Worm (Caenorhabditis elegans) whole organism, L2 larva: Measurements from ENCODE around the gene F26A1.1.
A peak's percentile ranks its signal among the peaks of the same experiment; 100 is the strongest.

Source experiments
- C34F6.9 ChIP-seq: fragments of 150-350 bp; optimal IDR thresholded peaks from 2 replicates; lab custom pipeline; 2014; ENCODE audit warnings: missing biosample characterization, missing genetic modification characterization
- F13H6.1 ChIP-seq: sonication (generic microtip); optimal IDR thresholded peaks from 2 replicates; lab custom pipeline; 2016; ENCODE audit warnings: missing genetic modification characterization, missing compliant biosample characterization
- R02D3.7 ChIP-seq: fragments of 150-350 bp; optimal IDR thresholded peaks from 2 replicates; lab custom pipeline; 2014; ENCODE audit warnings: missing biosample characterization, missing genetic modification characterization
- Y55F3AM.14 ChIP-seq: fragments of 200-800 bp; sonication (Bioruptor generic); optimal IDR thresholded peaks from 2 replicates; lab custom pipeline; 2018; ENCODE audit warnings: mild to moderate bottlenecking, missing genetic modification characterization, missing compliant biosample characterization
- ZK546.5 ChIP-seq: sonication (generic microtip); optimal IDR thresholded peaks from 2 replicates; lab custom pipeline; 2017; ENCODE audit warnings: missing biosample characterization, missing genetic modification characterization
- alr-1 ChIP-seq: fragments of 150-350 bp; optimal IDR thresholded peaks from 2 replicates; lab custom pipeline; 2014; ENCODE audit warnings: missing biosample characterization, missing genetic modification characterization
- aly-2 ChIP-seq: fragments of 150-350 bp; optimal IDR thresholded peaks from 2 replicates; lab custom pipeline; 2014; ENCODE audit warnings: missing biosample characterization, missing genetic modification characterization
- blmp-1 ChIP-seq: sonication (generic microtip); optimal IDR thresholded peaks from 2 replicates; lab custom pipeline; 2017; ENCODE audit warnings: missing genetic modification characterization, mild to moderate bottlenecking, missing compliant biosample characterization, antibody characterized with exemption, moderate library complexity; ENCODE audit not compliant: insufficient read depth
- crh-2 ChIP-seq: sonication (generic microtip); optimal IDR thresholded peaks from 2 replicates; lab custom pipeline; 2017; ENCODE audit warnings: missing biosample characterization, missing genetic modification characterization
- dmd-4 ChIP-seq: sonication (generic microtip); optimal IDR thresholded peaks from 2 replicates; lab custom pipeline; 2017; ENCODE audit warnings: missing biosample characterization, missing genetic modification characterization
- egl-27 ChIP-seq: sonication (generic microtip); optimal IDR thresholded peaks from 3 replicates; lab custom pipeline; 2017; ENCODE audit warnings: missing biosample characterization, missing genetic modification reagents, missing genetic modification characterization
- elt-1 ChIP-seq: fragments of 150-350 bp; optimal IDR thresholded peaks from 2 replicates; lab custom pipeline; 2014; ENCODE audit warnings: missing biosample characterization, missing genetic modification characterization
- elt-3 ChIP-seq: sonication (generic microtip); optimal IDR thresholded peaks from 2 replicates; lab custom pipeline; 2017; ENCODE audit warnings: missing biosample characterization, missing genetic modification characterization
- gmeb-1 ChIP-seq: fragments of 150-350 bp; optimal IDR thresholded peaks from 2 replicates; lab custom pipeline; 2014; ENCODE audit warnings: missing biosample characterization, missing genetic modification characterization
- lin-11 ChIP-seq: fragments of 150-350 bp; sonication (generic microtip); optimal IDR thresholded peaks from 2 replicates; lab custom pipeline; 2014; ENCODE audit warnings: missing biosample characterization, missing genetic modification characterization, inconsistent platforms, mixed read lengths
- lin-13 ChIP-seq: fragments of 150-350 bp; optimal IDR thresholded peaks from 2 replicates; lab custom pipeline; 2014; ENCODE audit warnings: missing biosample characterization, missing genetic modification reagents, missing genetic modification characterization
- lin-39 ChIP-seq: fragments of 150-350 bp; optimal IDR thresholded peaks from 2 replicates; lab custom pipeline; 2014; ENCODE audit warnings: missing biosample characterization, missing genetic modification reagents, missing genetic modification characterization
- lsy-2 ChIP-seq, 2 experiments: fragments of 150-350 bp in 1 of 2; sonication (generic microtip) in 1 of 2; optimal IDR thresholded peaks; 2 replicates each; lab custom pipeline; 2014 to 2017; ENCODE audit warnings: missing biosample characterization in 2 of 2, missing genetic modification characterization in 2 of 2
- mab-5 ChIP-seq: fragments of 150-350 bp; optimal IDR thresholded peaks from 2 replicates; lab custom pipeline; 2014; ENCODE audit warnings: missing biosample characterization, missing genetic modification characterization
- mbf-1 ChIP-seq: sonication (generic microtip); optimal IDR thresholded peaks from 2 replicates; lab custom pipeline; 2017; ENCODE audit warnings: missing biosample characterization, missing genetic modification characterization
- mdl-1 ChIP-seq, 2 experiments: fragments of 150-350 bp in 1 of 2; sonication (generic microtip) in 1 of 2; optimal IDR thresholded peaks; 2 replicates each; lab custom pipeline; 2017; ENCODE audit warnings: missing biosample characterization in 2 of 2, missing genetic modification characterization in 2 of 2
- nhr-10 ChIP-seq: sonication (generic microtip); optimal IDR thresholded peaks from 2 replicates; lab custom pipeline; 2017; ENCODE audit warnings: missing biosample characterization, missing genetic modification characterization
- nhr-11 ChIP-seq: fragments of 150-350 bp; optimal IDR thresholded peaks from 2 replicates; lab custom pipeline; 2014; ENCODE audit warnings: missing biosample characterization, missing genetic modification characterization
- nhr-12 ChIP-seq: fragments of 150-350 bp; optimal IDR thresholded peaks from 2 replicates; lab custom pipeline; 2014; ENCODE audit warnings: missing biosample characterization, missing genetic modification characterization
- nhr-129 ChIP-seq: fragments of 150-350 bp; optimal IDR thresholded peaks from 2 replicates; lab custom pipeline; 2014; ENCODE audit warnings: missing biosample characterization, missing genetic modification characterization
- nhr-21 ChIP-seq: fragments of 150-350 bp; optimal IDR thresholded peaks from 2 replicates; lab custom pipeline; 2014; ENCODE audit warnings: missing biosample characterization, missing genetic modification characterization
- nhr-237 ChIP-seq: fragments of 150-350 bp; optimal IDR thresholded peaks from 2 replicates; lab custom pipeline; 2014; ENCODE audit warnings: missing biosample characterization, missing genetic modification characterization
- nhr-25 ChIP-seq: fragments of 150-350 bp; sonication (generic microtip); optimal IDR thresholded peaks from 3 replicates; lab custom pipeline; 2014; ENCODE audit warnings: missing biosample characterization, missing genetic modification characterization
- nhr-6 ChIP-seq: fragments of 150-350 bp; optimal IDR thresholded peaks from 2 replicates; lab custom pipeline; 2014; ENCODE audit warnings: missing biosample characterization, missing genetic modification characterization
- nhr-77 ChIP-seq: fragments of 150-350 bp; optimal IDR thresholded peaks from 2 replicates; lab custom pipeline; 2014; ENCODE audit warnings: missing biosample characterization, missing genetic modification characterization
- peb-1 ChIP-seq: fragments of 150-350 bp; optimal IDR thresholded peaks from 2 replicates; lab custom pipeline; 2014; ENCODE audit warnings: missing biosample characterization, missing genetic modification characterization
- sem-4 ChIP-seq: fragments of 150-350 bp; optimal IDR thresholded peaks from 2 replicates; lab custom pipeline; 2014; ENCODE audit warnings: missing biosample characterization, missing genetic modification reagents, missing genetic modification characterization
- skn-1 ChIP-seq: sonication (generic microtip); optimal IDR thresholded peaks from 2 replicates; lab custom pipeline; 2017; ENCODE audit warnings: missing biosample characterization, missing genetic modification characterization
- sma-3 ChIP-seq: sonication (generic microtip); optimal IDR thresholded peaks from 2 replicates; lab custom pipeline; 2016; ENCODE audit warnings: missing genetic modification reagents, missing genetic modification characterization, missing compliant biosample characterization
- sma-9 ChIP-seq, 2 experiments: fragments of 150-350 bp in 1 of 2; sonication (generic microtip) in 1 of 2; optimal IDR thresholded peaks; 2 replicates each; lab custom pipeline; 2014 to 2016; ENCODE audit warnings: missing genetic modification characterization in 2 of 2, mild to moderate bottlenecking in 1 of 2, missing biosample characterization in 1 of 2, missing compliant biosample characterization in 1 of 2, missing genetic modification reagents in 1 of 2, moderate library complexity in 1 of 2
- unc-39 ChIP-seq: fragments of 150-350 bp; optimal IDR thresholded peaks from 2 replicates; lab custom pipeline; 2014; ENCODE audit warnings: missing biosample characterization, missing genetic modification characterization
- unc-55 ChIP-seq: fragments of 150-350 bp; sonication (generic microtip); optimal IDR thresholded peaks from 3 replicates; lab custom pipeline; 2014; ENCODE audit warnings: missing biosample characterization, missing genetic modification reagents, missing genetic modification characterization
- unc-62 ChIP-seq: fragments of 150-350 bp; optimal IDR thresholded peaks from 2 replicates; lab custom pipeline; 2014; ENCODE audit warnings: missing biosample characterization, missing genetic modification reagents, missing genetic modification characterization
- zag-1 ChIP-seq: fragments of 150-350 bp; optimal IDR thresholded peaks from 2 replicates; lab custom pipeline; 2014; ENCODE audit warnings: missing biosample characterization, missing genetic modification characterization
- ztf-1 ChIP-seq: fragments of 200-800 bp; sonication (Bioruptor generic); conservative IDR thresholded peaks from 2 replicates; pipeline ENCODE4 v1.3.6; 2022; ENCODE audit warnings: missing genetic modification characterization, missing compliant biosample characterization
- ztf-11 ChIP-seq: sonication (generic microtip); optimal IDR thresholded peaks from 2 replicates; lab custom pipeline; 2017; ENCODE audit warnings: missing biosample characterization, missing genetic modification characterization

F26A1.1 gene

DNA sequence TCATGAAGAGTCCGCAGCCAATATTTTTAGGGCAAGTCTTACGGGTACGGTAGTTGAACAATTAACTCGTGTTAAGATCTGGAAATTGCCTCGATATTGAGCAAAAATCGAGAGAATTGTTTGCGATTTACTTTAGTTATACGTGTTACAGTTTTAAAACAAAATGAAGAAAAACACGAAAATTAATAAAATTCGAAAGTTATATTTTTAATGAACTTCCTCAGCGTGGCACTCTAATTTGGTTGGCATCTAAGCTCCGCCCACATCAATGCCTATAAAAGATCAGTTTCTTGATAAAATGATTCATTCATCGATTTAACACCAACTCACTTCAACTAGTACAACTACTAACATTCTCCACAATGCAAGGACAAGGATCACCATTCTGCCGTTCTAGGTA, 20.2 kb downstream of the F26A1.1 start, which contains the start of gene gipc-1:
TSS of gene gipc-1 (plus strand) at position 301 of the 400 bp plus-strand sequence.
- no peak for TF ChIP-seq unc-55 (GFP tag; lab: Kevin White, UChicago)
- no peak for TF ChIP-seq crh-2 (tag; lab: Kevin White, UChicago)
- TF ChIP-seq mdl-1 (tag; optimal IDR thresholded peaks at IDR 0.05; lab: Kevin White, UChicago), result no peak
- TF ChIP-seq blmp-1, result no peak
- no peak for TF ChIP-seq F13H6.1 (tag; lab: Kevin White, UChicago)
- TF ChIP-seq nhr-11 (tag; lab: Kevin White, UChicago), result no peak
- TF ChIP-seq ZK546.5 (tag; lab: Kevin White, UChicago), result no peak
- no peak for TF ChIP-seq unc-39
- TF ChIP-seq, all 48 proteins: peak for 0

DNA sequence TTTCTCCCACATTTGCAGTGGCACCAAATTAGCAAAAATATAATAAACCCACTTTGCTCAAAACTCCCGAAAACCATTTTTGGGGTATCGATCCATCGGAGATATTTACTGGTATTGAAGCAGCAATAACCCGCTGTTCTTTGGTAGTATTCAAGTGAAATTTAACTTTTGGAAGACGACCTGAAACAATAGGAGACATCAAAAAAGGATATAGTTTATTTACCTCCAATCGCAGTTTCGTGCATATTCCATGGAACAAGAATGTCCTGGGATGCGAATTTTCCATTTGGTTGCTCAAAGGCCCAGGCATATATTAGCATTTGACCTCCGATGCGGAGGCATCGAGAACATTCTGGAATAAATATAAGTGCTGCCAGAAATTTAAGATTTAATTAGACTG, 23.1 kb downstream of the F26A1.1 start:
- TF ChIP-seq blmp-1 (no peak), mbf-1 (no peak), Y55F3AM.14 (GFP tag; lab: Kevin White, UChicago) (no peak), alr-1 (tag; lab: Kevin White, UChicago) (no peak)
- TF ChIP-seq, all 48 proteins: peak for 0

DNA sequence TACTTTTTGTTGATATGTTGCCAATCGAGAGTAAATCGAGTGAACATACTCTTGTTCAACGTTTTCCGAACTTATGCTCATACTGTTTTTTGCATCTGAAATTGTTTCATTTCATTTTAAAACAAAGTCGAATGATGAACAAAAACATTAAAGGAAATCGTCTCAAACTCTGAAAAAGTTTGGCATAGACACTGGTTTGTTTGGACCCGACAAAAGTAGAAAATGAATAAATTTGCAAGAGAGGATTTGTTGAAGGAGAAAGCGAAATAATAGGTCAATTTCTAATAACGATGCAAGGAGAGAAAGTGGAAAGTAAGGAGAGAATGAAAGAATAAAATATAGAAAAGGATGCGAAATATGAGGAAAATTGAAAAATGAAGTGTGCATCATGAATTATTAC, 24.4 kb downstream of the F26A1.1 start, which contains the start of gene C35D10.12:
TSS of gene C35D10.12 (minus strand) at position 101 of the 400 bp plus-strand sequence.
- no peak for TF ChIP-seq gmeb-1 (tag; lab: Kevin White, UChicago)
- no peak for TF ChIP-seq F13H6.1 (tag; lab: Kevin White, UChicago)
- TF ChIP-seq mdl-1 (tag; optimal IDR thresholded peaks at IDR 0.05; lab: Kevin White, UChicago), result no peak
- no peak for TF ChIP-seq lin-13 (GFP tag; lab: Kevin White, UChicago)
- TF ChIP-seq crh-2 (tag; lab: Kevin White, UChicago), result no peak

DNA sequence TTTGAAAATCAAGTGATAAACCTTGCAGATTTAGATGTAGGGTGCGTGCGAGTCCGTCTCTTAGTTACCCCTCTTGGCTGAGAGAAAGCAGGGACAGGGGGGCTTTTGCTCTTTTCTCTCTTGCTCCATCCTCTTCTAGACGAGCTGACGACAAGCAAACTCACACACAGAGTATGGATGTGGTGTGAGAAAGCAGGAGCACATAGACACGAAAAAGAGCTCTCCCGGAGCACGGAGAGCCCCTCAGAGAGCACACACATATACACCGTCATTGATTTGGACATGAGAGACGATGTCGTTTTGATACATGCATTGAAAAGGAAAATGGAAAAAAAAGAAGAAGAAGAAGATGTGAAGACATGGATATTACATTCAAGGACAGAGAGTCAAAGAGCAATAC, 25.4 kb downstream of the F26A1.1 start:
- TF ChIP-seq unc-62 (GFP tag; lab: Kevin White, UChicago) (no peak), ztf-11 (tag; lab: Kevin White, UChicago) (no peak), alr-1 (tag; lab: Kevin White, UChicago) (no peak), C34F6.9 (tag; lab: Kevin White, UChicago) (peak; percentile 49), skn-1 (tag; lab: Kevin White, UChicago) (no peak), nhr-77 (tag; lab: Kevin White, UChicago) (no peak), nhr-12 (tag; lab: Kevin White, UChicago) (no peak), ztf-1 (GFP tag; lab: Robert Waterston, UW) (no peak), lin-11 (peak; percentile 4), blmp-1 (no peak), nhr-25 (tag; lab: Kevin White, UChicago) (no peak), nhr-6 (tag; lab: Kevin White, UChicago) (no peak), unc-39 (no peak), mdl-1 (tag; optimal IDR thresholded peaks at IDR 0.05; lab: Kevin White, UChicago) (no peak), aly-2 (tag; lab: Kevin White, UChicago) (no peak), unc-55 (GFP tag; lab: Kevin White, UChicago) (no peak), dmd-4 (tag; lab: Kevin White, UChicago) (no peak), peb-1 (tag; lab: Kevin White, UChicago) (no peak), Y55F3AM.14 (GFP tag; lab: Kevin White, UChicago) (no peak), sem-4 (no peak), nhr-129 (peak; percentile 50), nhr-10 (tag; lab: Kevin White, UChicago) (no peak), elt-1 (no peak), sma-9 (GFP tag; optimal IDR thresholded peaks at IDR 0.05; lab: Kevin White, UChicago) (peak; percentile 9), sma-9 (tag; optimal IDR thresholded peaks at IDR 0.05; lab: Kevin White, UChicago) (no peak)

DNA sequence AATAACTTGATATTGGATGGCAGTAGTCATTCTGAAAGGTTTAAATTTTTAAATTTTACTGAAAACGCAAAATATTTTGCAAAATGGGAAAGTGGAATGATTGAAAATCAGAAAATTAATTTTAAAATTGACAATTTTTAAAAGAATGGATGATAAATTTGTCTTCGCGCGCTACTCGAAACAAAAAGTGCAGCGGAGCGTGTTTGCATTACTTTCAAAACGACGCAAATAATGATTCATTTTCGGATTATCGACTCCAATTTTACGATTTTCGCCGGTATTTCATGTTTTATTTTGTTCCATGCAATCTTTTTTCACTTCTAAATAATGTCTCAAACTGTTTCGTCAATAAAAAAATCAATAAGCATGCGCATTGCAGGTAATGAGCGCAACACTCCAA, 28.0 kb downstream of the F26A1.1 start, which contains the start of the genes tost-1 and arx-6:
TSS of gene tost-1 (minus strand) at position 31 of the 400 bp plus-strand sequence.
TSS of gene arx-6 (plus strand) at position 378 of the 400 bp plus-strand sequence.
- TF ChIP-seq skn-1 (tag; lab: Kevin White, UChicago), result no peak
- no peak for TF ChIP-seq sem-4
- no peak for TF ChIP-seq lin-39
- no peak for TF ChIP-seq dmd-4 (tag; lab: Kevin White, UChicago)
- no peak for TF ChIP-seq elt-1
- TF ChIP-seq nhr-77 (tag; lab: Kevin White, UChicago), result no peak
- peak; percentile 13 for TF ChIP-seq sma-3 (GFP tag; lab: Kevin White, UChicago)
- TF ChIP-seq mab-5 (tag; lab: Kevin White, UChicago), result peak; percentile 15
- no peak for TF ChIP-seq nhr-12 (tag; lab: Kevin White, UChicago)
- no peak for TF ChIP-seq mdl-1 (tag; optimal IDR thresholded peaks at IDR 0.05; lab: Kevin White, UChicago)
- no peak for TF ChIP-seq Y55F3AM.14 (GFP tag; lab: Kevin White, UChicago)
- TF ChIP-seq gmeb-1 (tag; lab: Kevin White, UChicago), result peak; percentile 88
- no peak for TF ChIP-seq R02D3.7 (tag; lab: Kevin White, UChicago)
- peak; percentile 71 for TF ChIP-seq unc-55 (GFP tag; lab: Kevin White, UChicago)
- no peak for TF ChIP-seq zag-1 (tag; lab: Kevin White, UChicago)
- TF ChIP-seq nhr-11 (tag; lab: Kevin White, UChicago), result no peak
- TF ChIP-seq alr-1 (tag; lab: Kevin White, UChicago), result no peak
- TF ChIP-seq nhr-25 (tag; lab: Kevin White, UChicago), result no peak
- no peak for TF ChIP-seq elt-3 (tag; lab: Kevin White, UChicago)
- TF ChIP-seq egl-27, result no peak
- no peak for TF ChIP-seq mbf-1
- peak in 1 of 2 experiments; percentile 70 for TF ChIP-seq lsy-2 (tag; optimal IDR thresholded peaks at IDR 0.05; lab: Kevin White, UChicago)
- TF ChIP-seq unc-39, result no peak
- TF ChIP-seq nhr-6 (tag; lab: Kevin White, UChicago), result no peak
- TF ChIP-seq nhr-10 (tag; lab: Kevin White, UChicago), result no peak
- TF ChIP-seq nhr-237 (tag; lab: Kevin White, UChicago), result no peak
- no peak for TF ChIP-seq nhr-21 (tag; lab: Kevin White, UChicago)
- no peak for TF ChIP-seq ZK546.5 (tag; lab: Kevin White, UChicago)
- TF ChIP-seq F13H6.1 (tag; lab: Kevin White, UChicago), result peak; percentile 1
- no peak for TF ChIP-seq ztf-1 (GFP tag; lab: Robert Waterston, UW)
